Fruit fly (Drosophila melanogaster): Measurements from ENCODE around the gene CG1674.

- TF ChIP-seq TFAM (GFP tag; optimal IDR thresholded peaks at IDR 0.05) (no peak), CG7839 (tag; optimal IDR thresholded peaks at IDR 0.05) (no peak), cad (GFP tag; optimal IDR thresholded peaks at IDR 0.05) (no peak)
These were observed 4.7 kb upstream of the CG1674 start for dm6 chr4:225824-226223.

Data from whole organism, embryonic.